Worm (Caenorhabditis elegans): ENCODE data around the gene elt-3.

Gene elt-3

ce11 chrX:13944184-13944583 is 9.5 kb downstream of the elt-3 start:
- TF ChIP-seq hmg-4 (GFP tag; optimal IDR thresholded peaks at IDR 0.05) (no peak), F13C5.2 (tag; optimal IDR thresholded peaks at IDR 0.05) (peak; percentile 26)

ce11 chrX:13945090-13945489 is 10.4 kb downstream of the elt-3 start:
- no peak for TF ChIP-seq F13C5.2 (tag; optimal IDR thresholded peaks at IDR 0.05)
- no peak for TF ChIP-seq ceh-13 (GFP tag; optimal IDR thresholded peaks at IDR 0.05)
- no peak for TF ChIP-seq pes-1 (GFP tag; IDR thresholded peaks at IDR 0.05)
- no peak for TF ChIP-seq flt-1 (GFP tag; IDR thresholded peaks at IDR 0.05)
- no peak for TF ChIP-seq tra-4 (tag; optimal IDR thresholded peaks at IDR 0.05)
- no peak for TF ChIP-seq hnd-1 (tag; optimal IDR thresholded peaks at IDR 0.05)
- no peak for TF ChIP-seq ama-1 (optimal IDR thresholded peaks at IDR 0.05)
- TF ChIP-seq tbx-11 (GFP tag; IDR thresholded peaks at IDR 0.05), result no peak
- no peak for TF ChIP-seq scrt-1 (GFP tag; IDR thresholded peaks at IDR 0.05)
- TF ChIP-seq ceh-36 (tag; optimal IDR thresholded peaks at IDR 0.05), result no peak
- no peak for TF ChIP-seq hmbx-1 (tag; optimal IDR thresholded peaks at IDR 0.05)
- no peak for TF ChIP-seq aly-1 (tag; optimal IDR thresholded peaks at IDR 0.05)
- no peak for TF ChIP-seq hmg-4 (GFP tag; optimal IDR thresholded peaks at IDR 0.05)
- no peak for TF ChIP-seq sea-1 (GFP tag; conservative IDR thresholded peaks at IDR 0.05)
- TF ChIP-seq B0310.2 (tag; optimal IDR thresholded peaks at IDR 0.05), result no peak
- TF ChIP-seq ets-7 (tag; optimal IDR thresholded peaks at IDR 0.05), result no peak

- TF ChIP-seq hmg-4 (GFP tag; optimal IDR thresholded peaks at IDR 0.05), result peak; percentile 69
- peak; percentile 70 for TF ChIP-seq F13C5.2 (tag; optimal IDR thresholded peaks at IDR 0.05)
- no peak for TF ChIP-seq tbx-11 (GFP tag; IDR thresholded peaks at IDR 0.05)
- TF ChIP-seq pes-1 (GFP tag; IDR thresholded peaks at IDR 0.05), result peak; percentile 20; the same call in 1 of the 2 replicates
Measured at ce11 chrX:13945524-13945923, 10.8 kb downstream of the elt-3 start.

ce11 chrX:13946693-13947583 is 12.3 kb downstream of the elt-3 start:
- TF ChIP-seq hmbx-1 (tag; optimal IDR thresholded peaks at IDR 0.05), result no peak
- TF ChIP-seq flt-1 (GFP tag; IDR thresholded peaks at IDR 0.05), result no peak
- TF ChIP-seq pes-1 (GFP tag; IDR thresholded peaks at IDR 0.05), result no peak
- TF ChIP-seq ets-7 (tag; optimal IDR thresholded peaks at IDR 0.05), result no peak
- TF ChIP-seq F13C5.2 (tag; optimal IDR thresholded peaks at IDR 0.05), result no peak
- no peak for TF ChIP-seq hmg-4 (GFP tag; optimal IDR thresholded peaks at IDR 0.05)
- TF ChIP-seq tbx-37 (GFP tag; conservative IDR thresholded peaks at IDR 0.05), result no peak
- TF ChIP-seq ceh-36 (tag; optimal IDR thresholded peaks at IDR 0.05), result no peak
- no peak for TF ChIP-seq ama-1 (optimal IDR thresholded peaks at IDR 0.05)
- no peak for TF ChIP-seq sea-1 (GFP tag; conservative IDR thresholded peaks at IDR 0.05)
- TF ChIP-seq hnd-1 (tag; optimal IDR thresholded peaks at IDR 0.05), result no peak
- TF ChIP-seq scrt-1 (GFP tag; IDR thresholded peaks at IDR 0.05), result no peak
- TF ChIP-seq ceh-13 (GFP tag; optimal IDR thresholded peaks at IDR 0.05), result no peak
- TF ChIP-seq tra-4 (tag; optimal IDR thresholded peaks at IDR 0.05), result no peak

ce11 chrX:13948167-13948566 is 13.5 kb downstream of the elt-3 start:
- TF ChIP-seq B0310.2 (tag; optimal IDR thresholded peaks at IDR 0.05), result no peak
- 0 out of 2 replicates have a peak, but pooled peaks have one; percentile 47 for TF ChIP-seq tbx-11 (GFP tag; IDR thresholded peaks at IDR 0.05)
- TF ChIP-seq aly-1 (tag; optimal IDR thresholded peaks at IDR 0.05), result peak; percentile 62
- no peak for TF ChIP-seq hmbx-1 (tag; optimal IDR thresholded peaks at IDR 0.05)
- no peak for TF ChIP-seq flt-1 (GFP tag; IDR thresholded peaks at IDR 0.05)
- TF ChIP-seq tbx-37 (GFP tag; conservative IDR thresholded peaks at IDR 0.05), result no peak
- peak; percentile 87 for TF ChIP-seq hmg-4 (GFP tag; optimal IDR thresholded peaks at IDR 0.05)
- no peak for TF ChIP-seq tra-4 (tag; optimal IDR thresholded peaks at IDR 0.05)
- TF ChIP-seq F13C5.2 (tag; optimal IDR thresholded peaks at IDR 0.05), result peak; percentile 62
- no peak for TF ChIP-seq ets-7 (tag; optimal IDR thresholded peaks at IDR 0.05)
- TF ChIP-seq pes-1 (GFP tag; IDR thresholded peaks at IDR 0.05), result no peak
- TF ChIP-seq hnd-1 (tag; optimal IDR thresholded peaks at IDR 0.05), result no peak
- TF ChIP-seq sea-1 (GFP tag; conservative IDR thresholded peaks at IDR 0.05), result no peak
- no peak for TF ChIP-seq ceh-13 (GFP tag; optimal IDR thresholded peaks at IDR 0.05)
- TF ChIP-seq ama-1 (optimal IDR thresholded peaks at IDR 0.05), result no peak
- no peak for TF ChIP-seq scrt-1 (GFP tag; IDR thresholded peaks at IDR 0.05)
- TF ChIP-seq ceh-36 (tag; optimal IDR thresholded peaks at IDR 0.05), result no peak

- no peak for TF ChIP-seq hnd-1 (tag; optimal IDR thresholded peaks at IDR 0.05)
- TF ChIP-seq pes-1 (GFP tag; IDR thresholded peaks at IDR 0.05), result no peak
- TF ChIP-seq aly-1 (tag; optimal IDR thresholded peaks at IDR 0.05), result no peak
- TF ChIP-seq B0310.2 (tag; optimal IDR thresholded peaks at IDR 0.05), result no peak
- TF ChIP-seq ets-7 (tag; optimal IDR thresholded peaks at IDR 0.05), result no peak
Measured at ce11 chrX:13948810-13949209, 14.1 kb downstream of the elt-3 start, which contains the start of gene alg-1. Gene alg-1 (plus strand): TSS chrX:13949110.

- TF ChIP-seq ceh-13 (GFP tag; optimal IDR thresholded peaks at IDR 0.05) (no peak), hmg-4 (GFP tag; optimal IDR thresholded peaks at IDR 0.05) (peak; percentile 81), F13C5.2 (tag; optimal IDR thresholded peaks at IDR 0.05) (peak; percentile 38), hmbx-1 (tag; optimal IDR thresholded peaks at IDR 0.05) (no peak), B0310.2 (tag; optimal IDR thresholded peaks at IDR 0.05) (peak; percentile 40), aly-1 (tag; optimal IDR thresholded peaks at IDR 0.05) (peak; percentile 44), tbx-37 (GFP tag; conservative IDR thresholded peaks at IDR 0.05) (no peak), ceh-36 (tag; optimal IDR thresholded peaks at IDR 0.05) (no peak), scrt-1 (GFP tag; IDR thresholded peaks at IDR 0.05) (0 out of 2 replicates have a peak, but pooled peaks have one; percentile 30)
Measured at ce11 chrX:13950620-13951152, 16.0 kb downstream of the elt-3 start.

Data from whole organism, early embryonic.